Worm (Caenorhabditis elegans) whole organism, L4/young adult: Measurements from ENCODE around the gene Y40H4A.2.

Source experiments
- W03F9.2 ChIP-seq: fragments of 150-350 bp; optimal IDR thresholded peaks from 2 replicates; lab custom pipeline; 2014; ENCODE audit warnings: missing biosample characterization, missing genetic modification characterization
- him-1 ChIP-seq: sonication (generic microtip); optimal IDR thresholded peaks from 2 replicates; lab custom pipeline; 2016; ENCODE audit warnings: missing genotype, missing genetic modification reagents, missing genetic modification characterization, missing compliant biosample characterization

- TF ChIP-seq him-1 (tag; lab: Kevin White, UChicago) = no peak
- TF ChIP-seq W03F9.2 (tag; lab: Kevin White, UChicago) = no peak
Observed at ce11 chrV:14609643-14610042, 24.4 kb upstream of the Y40H4A.2 start, which contains the start of gene R11H6.4.
